In genomic region chr3R:15580719-15581118, dm6 we compare ENCODE assay signal across 4 fruit fly cellular contexts.
A peak's percentile ranks its signal among the peaks of the same experiment; 100 is the strongest.
TF ChIP-seq lines count a peak whose summit lies in the region.

No protein-coding gene starts in this region.

- TF ChIP-seq CTCF in whole organism, embryonic (GFP tag; optimal IDR thresholded peaks at IDR 0.05; lab: Kevin White, UChicago), result no peak

TF ChIP-seq in whole organism, embryonic, 481 proteins besides CTCF, POLR2A, EP300 and RAD21 (continues in another document):
- TF ChIP-seq bsh (GFP tag; optimal IDR thresholded peaks at IDR 0.05; lab: Kevin White, UChicago), result peak in 1 of 2 experiments; percentile 30
- no peak for TF ChIP-seq gcm (GFP tag; optimal IDR thresholded peaks at IDR 0.05; lab: Kevin White, UChicago)
- TF ChIP-seq CG2678 (tag; optimal IDR thresholded peaks at IDR 0.05; lab: Kevin White, UChicago), result peak; percentile 15
- no peak for TF ChIP-seq CG18011 (GFP tag; optimal IDR thresholded peaks at IDR 0.05; lab: Kevin White, UChicago)
- TF ChIP-seq Meics (GFP tag; optimal IDR thresholded peaks at IDR 0.05; lab: Kevin White, UChicago), result no peak
- peak; percentile 3 for TF ChIP-seq trem (tag; optimal IDR thresholded peaks at IDR 0.05; lab: Kevin White, UChicago)
- TF ChIP-seq ara (GFP tag; IDR thresholded peaks at IDR 0.05; lab: Robert Waterston, UW), result no peak
- no peak for TF ChIP-seq CG1647 (GFP tag; optimal IDR thresholded peaks at IDR 0.05; lab: Kevin White, UChicago)
- no peak for TF ChIP-seq Mad (GFP tag; optimal IDR thresholded peaks at IDR 0.05; lab: Kevin White, UChicago)
- no peak for TF ChIP-seq dimm (GFP tag; IDR thresholded peaks at IDR 0.05; lab: Robert Waterston, UW)
- TF ChIP-seq Sox100B (GFP tag; optimal IDR thresholded peaks at IDR 0.05; lab: Kevin White, UChicago), result no peak
- no peak for TF ChIP-seq CG12155 (GFP tag; optimal IDR thresholded peaks at IDR 0.05; lab: Kevin White, UChicago)
- TF ChIP-seq HLH54F (GFP tag; optimal IDR thresholded peaks at IDR 0.05; lab: Kevin White, UChicago), result no peak
- no peak for TF ChIP-seq D (optimal IDR thresholded peaks at IDR 0.05; lab: Kevin White, UChicago)
- TF ChIP-seq D (GFP tag; optimal IDR thresholded peaks at IDR 0.05; lab: Kevin White, UChicago), result no peak
- no peak for TF ChIP-seq gsb-n (tag; optimal IDR thresholded peaks at IDR 0.05; lab: Kevin White, UChicago)
- TF ChIP-seq CG4360 (GFP tag; IDR thresholded peaks at IDR 0.05; lab: Robert Waterston, UW), result 0 out of 2 replicates have a peak, but pooled peaks have one; percentile 6
- no peak for TF ChIP-seq CG5245 (GFP tag; optimal IDR thresholded peaks at IDR 0.05; lab: Kevin White, UChicago)
- TF ChIP-seq lbe (GFP tag; optimal IDR thresholded peaks at IDR 0.05; lab: Kevin White, UChicago), result no peak
- peak; percentile 33 for TF ChIP-seq nmo (GFP tag; optimal IDR thresholded peaks at IDR 0.05; lab: Kevin White, UChicago)
- TF ChIP-seq klu (GFP tag; IDR thresholded peaks at IDR 0.05; lab: Robert Waterston, UW), result no peak
- no peak for TF ChIP-seq CG18764 (GFP tag; optimal IDR thresholded peaks at IDR 0.05; lab: Kevin White, UChicago)
- TF ChIP-seq Hmr (GFP tag; optimal IDR thresholded peaks at IDR 0.05; lab: Kevin White, UChicago), result no peak

TF ChIP-seq in whole organism, prepupa, 60 proteins besides CTCF, POLR2A, EP300 and RAD21 (continues in another document):
- TF ChIP-seq CG11902 (GFP tag; optimal IDR thresholded peaks at IDR 0.05; lab: Kevin White, UChicago), result no peak
- TF ChIP-seq CG8632 (GFP tag; optimal IDR thresholded peaks at IDR 0.05; lab: Kevin White, UChicago), result no peak
- no peak for TF ChIP-seq CG11762 (GFP tag; optimal IDR thresholded peaks at IDR 0.05; lab: Kevin White, UChicago; ENCODE audit: insufficient read depth)
- peak; percentile 7 for TF ChIP-seq Ets96B (tag; optimal IDR thresholded peaks at IDR 0.05; lab: Kevin White, UChicago)
- peak; percentile 21 for TF ChIP-seq CG6792 (GFP tag; optimal IDR thresholded peaks at IDR 0.05; lab: Kevin White, UChicago)
- peak; percentile 21 for TF ChIP-seq pdm3 (GFP tag; optimal IDR thresholded peaks at IDR 0.05; lab: Kevin White, UChicago)
- no peak for TF ChIP-seq CG15336 (GFP tag; IDR thresholded peaks at IDR 0.05; lab: Robert Waterston, UW)
- no peak for TF ChIP-seq OdsH (GFP tag; optimal IDR thresholded peaks at IDR 0.05; lab: Kevin White, UChicago)
- TF ChIP-seq Eip78C (GFP tag; lab: Kevin White, UChicago), result peak; percentile 62
- TF ChIP-seq CG6163 (GFP tag; IDR thresholded peaks at IDR 0.05; lab: Robert Waterston, UW), result no peak
- TF ChIP-seq Sox14 (GFP tag; optimal IDR thresholded peaks at IDR 0.05; lab: Kevin White, UChicago), result peak; percentile 23
- no peak for TF ChIP-seq Gug (GFP tag; IDR thresholded peaks at IDR 0.05; lab: Robert Waterston, UW)
- TF ChIP-seq Ets21C (GFP tag; optimal IDR thresholded peaks at IDR 0.05; lab: Kevin White, UChicago), result peak; percentile 43
- TF ChIP-seq CG6808 (GFP tag; optimal IDR thresholded peaks at IDR 0.05; lab: Kevin White, UChicago), result peak; percentile 6
- no peak for TF ChIP-seq CG3032 (tag; optimal IDR thresholded peaks at IDR 0.05; lab: Kevin White, UChicago)
- no peak for TF ChIP-seq CG8319 (GFP tag; optimal IDR thresholded peaks at IDR 0.05; lab: Kevin White, UChicago)
- TF ChIP-seq svp (GFP tag; lab: Kevin White, UChicago), result peak; percentile 83
- peak; percentile 22 for TF ChIP-seq CG10631 (GFP tag; optimal IDR thresholded peaks at IDR 0.05; lab: Kevin White, UChicago)
- peak; percentile 52 for TF ChIP-seq cyc (GFP tag; optimal IDR thresholded peaks at IDR 0.05; lab: Kevin White, UChicago)
- peak; percentile 42 for TF ChIP-seq Hr39 (GFP tag; optimal IDR thresholded peaks at IDR 0.05; lab: Kevin White, UChicago)
- no peak for TF ChIP-seq CG9139 (GFP tag; optimal IDR thresholded peaks at IDR 0.05; lab: Kevin White, UChicago)
- TF ChIP-seq spab (GFP tag; optimal IDR thresholded peaks at IDR 0.05; lab: Kevin White, UChicago), result peak; percentile 3
- TF ChIP-seq vri (GFP tag; optimal IDR thresholded peaks at IDR 0.05; lab: Kevin White, UChicago), result peak; percentile 7
- TF ChIP-seq eg (GFP tag; IDR thresholded peaks at IDR 0.05; lab: Robert Waterston, UW), result no peak
- no peak for TF ChIP-seq dac (GFP tag; optimal IDR thresholded peaks at IDR 0.05; lab: Kevin White, UChicago)

TF ChIP-seq in whole organism, pupa, 21 proteins besides CTCF, POLR2A, EP300 and RAD21:
- TF ChIP-seq CG4496 (GFP tag; IDR thresholded peaks at IDR 0.05; lab: Robert Waterston, UW) (no peak), CG17806 (tag; optimal IDR thresholded peaks at IDR 0.05; lab: Kevin White, UChicago) (no peak), gl (tag; optimal IDR thresholded peaks at IDR 0.05; lab: Kevin White, UChicago) (no peak), CG32121 (GFP tag; IDR thresholded peaks at IDR 0.05; lab: Robert Waterston, UW) (no peak), fd96Ca (GFP tag; IDR thresholded peaks at IDR 0.05; lab: Robert Waterston, UW) (no peak), Snoo (tag; optimal IDR thresholded peaks at IDR 0.05; lab: Kevin White, UChicago) (peak; percentile 7), CG13204 (GFP tag; optimal IDR thresholded peaks at IDR 0.05; lab: Kevin White, UChicago) (no peak), rn (GFP tag; IDR thresholded peaks at IDR 0.05; lab: Robert Waterston, UW) (no peak), CG12605 (GFP tag; IDR thresholded peaks at IDR 0.05; lab: Robert Waterston, UW) (no peak), CG34367 (tag; optimal IDR thresholded peaks at IDR 0.05; lab: Kevin White, UChicago) (no peak), CG8301 (tag; optimal IDR thresholded peaks at IDR 0.05; lab: Kevin White, UChicago) (no peak), Pif1B (GFP tag; optimal IDR thresholded peaks at IDR 0.05; lab: Kevin White, UChicago) (no peak), EcR (GFP tag; optimal IDR thresholded peaks at IDR 0.05; lab: Kevin White, UChicago) (no peak), CG14655 (GFP tag; optimal IDR thresholded peaks at IDR 0.05; lab: Kevin White, UChicago) (no peak), Pif1A (GFP tag; optimal IDR thresholded peaks at IDR 0.05; lab: Kevin White, UChicago) (no peak), CG10348 (GFP tag; IDR thresholded peaks at IDR 0.05; lab: Robert Waterston, UW) (no peak), Ets98B (GFP tag; IDR thresholded peaks at IDR 0.05; lab: Robert Waterston, UW) (no peak), CG15710 (tag; optimal IDR thresholded peaks at IDR 0.05; lab: Kevin White, UChicago) (peak; percentile 20), D1 (tag; optimal IDR thresholded peaks at IDR 0.05; lab: Kevin White, UChicago) (no peak), CG8159 (tag; optimal IDR thresholded peaks at IDR 0.05; lab: Kevin White, UChicago) (peak; percentile 35), CG9948 (tag; optimal IDR thresholded peaks at IDR 0.05; lab: Kevin White, UChicago) (peak; percentile 11)

TF ChIP-seq in whole organism, wandering third instar larva, 38 proteins besides CTCF, POLR2A, EP300 and RAD21:
- TF ChIP-seq Mio (GFP tag; optimal IDR thresholded peaks at IDR 0.05; lab: Kevin White, UChicago) (no peak), sv (GFP tag; optimal IDR thresholded peaks at IDR 0.05; lab: Kevin White, UChicago) (no peak), h (GFP tag; optimal IDR thresholded peaks at IDR 0.05; lab: Kevin White, UChicago) (peak; percentile 43), br (GFP tag; optimal IDR thresholded peaks at IDR 0.05; lab: Kevin White, UChicago) (peak; percentile 44), fru (GFP tag; optimal IDR thresholded peaks at IDR 0.05; lab: Kevin White, UChicago) (peak; percentile 61), foxo (GFP tag; optimal IDR thresholded peaks at IDR 0.05; lab: Kevin White, UChicago) (peak in 1 of 2 experiments; percentile 58), rgr (GFP tag; optimal IDR thresholded peaks at IDR 0.05; lab: Kevin White, UChicago) (peak; percentile 30), psq (GFP tag; optimal IDR thresholded peaks at IDR 0.05; lab: Kevin White, UChicago) (peak; percentile 35), dmrt93B (GFP tag; optimal IDR thresholded peaks at IDR 0.05; lab: Kevin White, UChicago) (peak; percentile 29), woc (GFP tag; optimal IDR thresholded peaks at IDR 0.05; lab: Kevin White, UChicago) (peak; percentile 44), ey (GFP tag; optimal IDR thresholded peaks at IDR 0.05; lab: Kevin White, UChicago) (peak; percentile 49), Hr78 (GFP tag; optimal IDR thresholded peaks at IDR 0.05; lab: Kevin White, UChicago) (no peak), Hr83 (GFP tag; optimal IDR thresholded peaks at IDR 0.05; lab: Kevin White, UChicago; ENCODE audit: poor library complexity, severe bottlenecking) (no peak), CG9705 (GFP tag; optimal IDR thresholded peaks at IDR 0.05; lab: Kevin White, UChicago) (no peak), Sp1 (GFP tag; optimal IDR thresholded peaks at IDR 0.05; lab: Kevin White, UChicago) (peak; percentile 36), OdsH (GFP tag; optimal IDR thresholded peaks at IDR 0.05; lab: Kevin White, UChicago) (peak; percentile 45), HLH106 (tag; optimal IDR thresholded peaks at IDR 0.05; lab: Kevin White, UChicago) (peak; percentile 41)
TF ChIP-seq in whole organism, wandering third instar larva: peak in this region for 12.

Comparison
In these comparisons a context has a peak if more than half of its experiments do, and no peak if none do; other contexts are left out.
1. Of the 7 proteins assayed by ChIP-seq in both whole organism, embryonic and whole organism, prepupa: peak only in whole organism, embryonic: Blimp-1; only in whole organism, prepupa: Hr39 and Sox102F; in both: none; in neither: 4.